Worm (Caenorhabditis elegans) whole organism, early embryonic: ENCODE measurements around the gene ttm-1.

Source experiments
- B0310.2 ChIP-seq: sonication (generic microtip); optimal IDR thresholded peaks from 2 replicates; lab custom pipeline; 2016; ENCODE audit warnings: mild to moderate bottlenecking, missing genetic modification characterization, missing compliant biosample characterization
- F13C5.2 ChIP-seq: sonication (generic microtip); optimal IDR thresholded peaks from 2 replicates; lab custom pipeline; 2017; ENCODE audit warnings: mild to moderate bottlenecking, missing genetic modification characterization, inconsistent platforms, missing compliant biosample characterization
- aly-1 ChIP-seq: sonication (generic microtip); optimal IDR thresholded peaks from 2 replicates; lab custom pipeline; 2016; ENCODE audit warnings: missing genetic modification characterization, missing compliant biosample characterization
- ama-1 ChIP-seq: fragments of 150-350 bp; optimal IDR thresholded peaks from 2 replicates; lab custom pipeline; 2014
- ceh-13 ChIP-seq: fragments of 200-800 bp; sonication (Bioruptor generic); optimal IDR thresholded peaks from 2 replicates; lab custom pipeline; 2018; ENCODE audit warnings: mild to moderate bottlenecking, missing genetic modification characterization, missing compliant biosample characterization
- ceh-36 ChIP-seq: sonication (generic microtip); optimal IDR thresholded peaks from 2 replicates; lab custom pipeline; 2016; ENCODE audit warnings: missing genetic modification characterization, inconsistent platforms, missing compliant biosample characterization
- ets-7 ChIP-seq: sonication (generic microtip); optimal IDR thresholded peaks from 2 replicates; lab custom pipeline; 2016; ENCODE audit warnings: missing genotype, missing genetic modification characterization, missing compliant biosample characterization
- flt-1 ChIP-seq: fragments of 200-800 bp; sonication (Bioruptor generic); IDR thresholded peaks from 2 replicates; pipeline ENCODE4 v1.3.6; 2022; ENCODE audit warnings: missing genetic modification characterization, missing compliant biosample characterization
- hmbx-1 ChIP-seq: sonication (generic microtip); optimal IDR thresholded peaks from 2 replicates; lab custom pipeline; 2016; ENCODE audit warnings: mild to moderate bottlenecking, missing genetic modification characterization, missing compliant biosample characterization
- hmg-4 ChIP-seq: fragments of 200-800 bp; sonication (Bioruptor generic); optimal IDR thresholded peaks from 2 replicates; lab custom pipeline; 2018; ENCODE audit warnings: mild to moderate bottlenecking, missing genetic modification characterization, missing compliant biosample characterization
- hnd-1 ChIP-seq: sonication (generic microtip); optimal IDR thresholded peaks from 2 replicates; lab custom pipeline; 2016; ENCODE audit warnings: missing genetic modification characterization, missing compliant biosample characterization
- pes-1 ChIP-seq: fragments of 200-800 bp; sonication (Bioruptor generic); IDR thresholded peaks from 2 replicates; pipeline ENCODE4 v1.3.6; 2022; ENCODE audit warnings: missing genetic modification reagents, missing genetic modification characterization, missing compliant biosample characterization
- scrt-1 ChIP-seq: fragments of 200-800 bp; sonication (Bioruptor generic); IDR thresholded peaks from 2 replicates; pipeline ENCODE4 v1.3.6; 2022; ENCODE audit warnings: missing genetic modification characterization, missing compliant biosample characterization
- sea-1 ChIP-seq: fragments of 200-800 bp; sonication (Bioruptor generic); conservative IDR thresholded peaks from 2 replicates; pipeline ENCODE4 v1.3.6; 2022; ENCODE audit warnings: missing genetic modification characterization, missing compliant biosample characterization
- tbx-11 ChIP-seq: fragments of 200-800 bp; sonication (Bioruptor generic); IDR thresholded peaks from 2 replicates; pipeline ENCODE4 v1.3.6; 2022; ENCODE audit warnings: missing genetic modification characterization, missing compliant biosample characterization
- tbx-37 ChIP-seq: fragments of 200-800 bp; sonication (Bioruptor generic); conservative IDR thresholded peaks from 2 replicates; pipeline ENCODE4 v1.3.6; 2022; ENCODE audit warnings: missing genetic modification reagents, missing genetic modification characterization, missing compliant biosample characterization
- tra-4 ChIP-seq: sonication (generic microtip); optimal IDR thresholded peaks from 2 replicates; lab custom pipeline; 2017; ENCODE audit warnings: missing genetic modification characterization, missing compliant biosample characterization

ttm-1 gene

ce11 chrIII:12904052-12904451 is 62.7 kb downstream of the ttm-1 start:
- TF ChIP-seq scrt-1 (no peak), sea-1 (GFP tag; lab: Robert Waterston, UW) (no peak), ceh-36 (tag; lab: Kevin White, UChicago) (no peak), flt-1 (GFP tag; lab: Robert Waterston, UW) (no peak), tbx-37 (no peak), hmg-4 (no peak), aly-1 (tag; lab: Kevin White, UChicago) (no peak), B0310.2 (no peak), ama-1 (lab: Kevin White, UChicago) (no peak), hnd-1 (tag; lab: Kevin White, UChicago) (no peak), tra-4 (tag; lab: Kevin White, UChicago) (no peak), F13C5.2 (tag; lab: Kevin White, UChicago) (no peak), hmbx-1 (tag; lab: Kevin White, UChicago) (no peak), ceh-13 (GFP tag; lab: Kevin White, UChicago) (no peak), pes-1 (no peak), ets-7 (tag; lab: Kevin White, UChicago) (no peak), tbx-11 (GFP tag; lab: Robert Waterston, UW) (no peak)
